Fruit fly (Drosophila melanogaster): ENCODE measurements around the gene CG34179.

Gene CG34179

dm6 chr2L:6031838-6032237, 16.7 kb downstream of the CG34179 start:
- TF ChIP-seq CG32006 (GFP tag; optimal IDR thresholded peaks at IDR 0.05) (peak; percentile 49), Hr4 (GFP tag; optimal IDR thresholded peaks at IDR 0.05) (no peak), dac (GFP tag; optimal IDR thresholded peaks at IDR 0.05) (no peak), Blimp-1 (GFP tag; optimal IDR thresholded peaks at IDR 0.05) (no peak), ss (GFP tag; optimal IDR thresholded peaks at IDR 0.05) (no peak), acj6 (GFP tag; optimal IDR thresholded peaks at IDR 0.05) (peak; percentile 12), cyc (GFP tag; optimal IDR thresholded peaks at IDR 0.05) (no peak), pdm3 (GFP tag; optimal IDR thresholded peaks at IDR 0.05) (peak; percentile 36), dsx (GFP tag; optimal IDR thresholded peaks at IDR 0.05; ENCODE audit: poor library complexity, severe bottlenecking) (no peak), CG6808 (GFP tag; optimal IDR thresholded peaks at IDR 0.05) (peak; percentile 50), CG11294 (GFP tag; IDR thresholded peaks at IDR 0.05) (0 out of 2 replicates have a peak, but pooled peaks have one; percentile 7), fd59A (GFP tag; optimal IDR thresholded peaks at IDR 0.05) (peak; percentile 10), fkh (GFP tag; optimal IDR thresholded peaks at IDR 0.05) (no peak), Ets21C (GFP tag; optimal IDR thresholded peaks at IDR 0.05) (no peak), Eip93F (GFP tag; optimal IDR thresholded peaks at IDR 0.05) (no peak), Ets96B (tag; optimal IDR thresholded peaks at IDR 0.05) (peak; percentile 59), CG6276 (GFP tag; optimal IDR thresholded peaks at IDR 0.05) (no peak), Sox14 (GFP tag; optimal IDR thresholded peaks at IDR 0.05) (peak; percentile 36), salr (GFP tag; optimal IDR thresholded peaks at IDR 0.05) (no peak), Gug (GFP tag; IDR thresholded peaks at IDR 0.05) (peak; percentile 13; the same call in 1 of the 2 replicates), topi (GFP tag; optimal IDR thresholded peaks at IDR 0.05) (peak; percentile 35), CG6163 (GFP tag; IDR thresholded peaks at IDR 0.05) (peak; percentile 73), Hr38 (GFP tag; optimal IDR thresholded peaks at IDR 0.05) (no peak), Met (GFP tag; optimal IDR thresholded peaks at IDR 0.05) (no peak), CG4318 (GFP tag; optimal IDR thresholded peaks at IDR 0.05) (no peak), achi (GFP tag; optimal IDR thresholded peaks at IDR 0.05) (peak; percentile 27), vri (GFP tag; optimal IDR thresholded peaks at IDR 0.05) (no peak), spab (GFP tag; optimal IDR thresholded peaks at IDR 0.05) (peak; percentile 49), CG7368 (GFP tag; optimal IDR thresholded peaks at IDR 0.05) (no peak), CG10669 (GFP tag; optimal IDR thresholded peaks at IDR 0.05) (no peak), CG1621 (tag; optimal IDR thresholded peaks at IDR 0.05) (peak; percentile 20), CG6854 (GFP tag; optimal IDR thresholded peaks at IDR 0.05) (no peak), CG8119 (GFP tag; IDR thresholded peaks at IDR 0.05) (peak; percentile 56), fd85E (GFP tag; optimal IDR thresholded peaks at IDR 0.05) (no peak), CG3919 (GFP tag; optimal IDR thresholded peaks at IDR 0.05) (no peak), Hr39 (GFP tag; optimal IDR thresholded peaks at IDR 0.05) (peak; percentile 45), CG6792 (GFP tag; optimal IDR thresholded peaks at IDR 0.05) (peak; percentile 23), Smox (GFP tag; optimal IDR thresholded peaks at IDR 0.05) (no peak), eg (GFP tag; IDR thresholded peaks at IDR 0.05) (peak; percentile 59; the same call in 2 of the 3 replicates), CG31627 (GFP tag; optimal IDR thresholded peaks at IDR 0.05) (peak; percentile 44), Eip78C (GFP tag) (peak; percentile 86), esn (GFP tag; optimal IDR thresholded peaks at IDR 0.05) (peak; percentile 45), Eip75B (GFP tag; optimal IDR thresholded peaks at IDR 0.05) (peak; percentile 48), net (GFP tag; optimal IDR thresholded peaks at IDR 0.05) (peak; percentile 41), CG34406 (GFP tag; optimal IDR thresholded peaks at IDR 0.05) (peak; percentile 19), CG15336 (GFP tag; IDR thresholded peaks at IDR 0.05) (peak; percentile 49), CG10631 (GFP tag; optimal IDR thresholded peaks at IDR 0.05) (no peak), CG8632 (GFP tag; optimal IDR thresholded peaks at IDR 0.05) (peak; percentile 12), CG3032 (tag; optimal IDR thresholded peaks at IDR 0.05) (peak; percentile 61), OdsH (GFP tag; optimal IDR thresholded peaks at IDR 0.05) (no peak), CG8319 (GFP tag; optimal IDR thresholded peaks at IDR 0.05) (no peak), CG16779 (tag; optimal IDR thresholded peaks at IDR 0.05) (no peak)
